Worm (Caenorhabditis elegans) whole organism, L3 larva: ENCODE measurements around the gene str-238.

Experiments
- R02D3.7 ChIP-seq: fragments of 150-350 bp; optimal IDR thresholded peaks from 2 replicates; lab custom pipeline; 2014; ENCODE audit warnings: missing biosample characterization, missing genetic modification characterization
- ZK546.5 ChIP-seq: sonication (generic microtip); optimal IDR thresholded peaks from 2 replicates; lab custom pipeline; 2017; ENCODE audit warnings: missing biosample characterization, missing genetic modification characterization
- aly-2 ChIP-seq: fragments of 150-350 bp; optimal IDR thresholded peaks from 2 replicates; lab custom pipeline; 2014; ENCODE audit warnings: missing biosample characterization, missing genetic modification characterization
- ama-1 ChIP-seq: fragments of 150-350 bp; optimal IDR thresholded peaks from 2 replicates; lab custom pipeline; 2018
- ceh-16 ChIP-seq: sonication (generic microtip); optimal IDR thresholded peaks from 2 replicates; lab custom pipeline; 2017; ENCODE audit warnings: missing biosample characterization, missing genetic modification characterization
- ceh-28 ChIP-seq: fragments of 150-350 bp; optimal IDR thresholded peaks from 2 replicates; lab custom pipeline; 2014; ENCODE audit warnings: missing biosample characterization, missing genetic modification reagents, missing genetic modification characterization
- ceh-82 ChIP-seq: fragments of 150-350 bp; optimal IDR thresholded peaks from 2 replicates; lab custom pipeline; 2014; ENCODE audit warnings: missing biosample characterization, missing genetic modification characterization
- ceh-9 ChIP-seq: sonication (generic microtip); optimal IDR thresholded peaks from 2 replicates; lab custom pipeline; 2018; ENCODE audit warnings: missing biosample characterization, missing genetic modification characterization
- daf-12 ChIP-seq: fragments of 150-350 bp; optimal IDR thresholded peaks from 2 replicates; lab custom pipeline; 2014; ENCODE audit warnings: missing biosample characterization, missing genetic modification reagents, missing genetic modification characterization
- egl-27 ChIP-seq: sonication (generic microtip); optimal IDR thresholded peaks from 4 replicates; lab custom pipeline; 2017; ENCODE audit warnings: missing biosample characterization, missing genetic modification reagents, missing genetic modification characterization
- egl-5 ChIP-seq: fragments of 150-350 bp; optimal IDR thresholded peaks from 2 replicates; lab custom pipeline; 2017; ENCODE audit warnings: missing biosample characterization, missing genetic modification reagents, missing genetic modification characterization, inconsistent platforms
- elt-1 ChIP-seq: fragments of 150-350 bp; optimal IDR thresholded peaks from 2 replicates; lab custom pipeline; 2014; ENCODE audit warnings: missing biosample characterization, missing genetic modification characterization
- elt-2 ChIP-seq: sonication (generic microtip); optimal IDR thresholded peaks from 2 replicates; lab custom pipeline; 2016; ENCODE audit warnings: missing genetic modification reagents, mild to moderate bottlenecking, missing genetic modification characterization, missing compliant biosample characterization
- elt-3 ChIP-seq, 3 experiments: fragments of 150-350 bp in 1 of 3; sonication (generic microtip) in 2 of 3; optimal IDR thresholded peaks; 2 replicates in 2 of 3; 4 replicates in 1 of 3; lab custom pipeline; 2014 to 2017; ENCODE audit warnings: missing biosample characterization in 3 of 3, missing genetic modification characterization in 3 of 3
- eor-1 ChIP-seq, 2 experiments: fragments of 150-350 bp; optimal IDR thresholded peaks; 2 replicates each; lab custom pipeline; 2014 to 2018; ENCODE audit warnings: missing biosample characterization in 2 of 2, missing genetic modification characterization in 2 of 2
- fkh-2 ChIP-seq: fragments of 150-350 bp; optimal IDR thresholded peaks from 2 replicates; lab custom pipeline; 2014; ENCODE audit warnings: missing biosample characterization, missing genetic modification reagents, missing genetic modification characterization
- fos-1 ChIP-seq: fragments of 150-350 bp; optimal IDR thresholded peaks from 2 replicates; lab custom pipeline; 2014; ENCODE audit warnings: missing biosample characterization, missing genetic modification characterization
- hmg-11 ChIP-seq: sonication (generic microtip); optimal IDR thresholded peaks from 2 replicates; lab custom pipeline; 2016; ENCODE audit warnings: missing genetic modification characterization, missing compliant biosample characterization
- jun-1 ChIP-seq: fragments of 150-350 bp; optimal IDR thresholded peaks from 2 replicates; lab custom pipeline; 2014; ENCODE audit warnings: missing biosample characterization, missing genetic modification reagents, missing genetic modification characterization
- lin-15B ChIP-seq: fragments of 150-350 bp; optimal IDR thresholded peaks from 2 replicates; lab custom pipeline; 2014; ENCODE audit warnings: missing biosample characterization, missing genetic modification characterization
- lin-39 ChIP-seq: fragments of 150-350 bp; optimal IDR thresholded peaks from 2 replicates; lab custom pipeline; 2018; ENCODE audit warnings: missing biosample characterization, missing genetic modification reagents, missing genetic modification characterization
- lsy-12 ChIP-seq: sonication (generic microtip); optimal IDR thresholded peaks from 2 replicates; lab custom pipeline; 2016; ENCODE audit warnings: mild to moderate bottlenecking, missing genetic modification characterization, missing compliant biosample characterization
- mdl-1 ChIP-seq: fragments of 150-350 bp; optimal IDR thresholded peaks from 2 replicates; lab custom pipeline; 2014; ENCODE audit warnings: missing biosample characterization, missing genetic modification characterization
- mml-1 ChIP-seq: fragments of 150-350 bp; sonication (generic microtip); optimal IDR thresholded peaks from 3 replicates; lab custom pipeline; 2014; ENCODE audit warnings: missing biosample characterization, missing genetic modification characterization
- nfya-1 ChIP-seq: sonication (generic microtip); optimal IDR thresholded peaks from 2 replicates; lab custom pipeline; 2017; ENCODE audit warnings: missing genetic modification characterization, mild to moderate bottlenecking, missing compliant biosample characterization, antibody characterized with exemption, moderate library complexity; ENCODE audit not compliant: insufficient read depth
- nhr-11 ChIP-seq: fragments of 150-350 bp; optimal IDR thresholded peaks from 2 replicates; lab custom pipeline; 2014; ENCODE audit warnings: missing biosample characterization, missing genetic modification characterization
- nhr-12 ChIP-seq: fragments of 150-350 bp; optimal IDR thresholded peaks from 2 replicates; lab custom pipeline; 2014; ENCODE audit warnings: missing biosample characterization, missing genetic modification characterization
- nhr-23 ChIP-seq: fragments of 150-350 bp; optimal IDR thresholded peaks from 2 replicates; lab custom pipeline; 2014; ENCODE audit warnings: missing biosample characterization, missing genetic modification reagents, missing genetic modification characterization
- nhr-25 ChIP-seq: sonication (generic microtip); optimal IDR thresholded peaks from 2 replicates; lab custom pipeline; 2017; ENCODE audit warnings: missing biosample characterization, missing genetic modification characterization
- nhr-28 ChIP-seq: fragments of 150-350 bp; optimal IDR thresholded peaks from 2 replicates; lab custom pipeline; 2014; ENCODE audit warnings: missing biosample characterization, missing genetic modification characterization
- nhr-43 ChIP-seq: sonication (generic microtip); optimal IDR thresholded peaks from 2 replicates; lab custom pipeline; 2016; ENCODE audit warnings: mild to moderate bottlenecking, missing genetic modification characterization, missing compliant biosample characterization; ENCODE audit not compliant: poor library complexity, severe bottlenecking
- nhr-67 ChIP-seq: fragments of 150-350 bp; optimal IDR thresholded peaks from 2 replicates; lab custom pipeline; 2014; ENCODE audit warnings: missing biosample characterization, missing genetic modification characterization
- nhr-76 ChIP-seq: fragments of 150-350 bp; sonication (generic microtip); optimal IDR thresholded peaks from 5 replicates; lab custom pipeline; 2014; ENCODE audit warnings: missing biosample characterization, missing genetic modification characterization
- pha-4 ChIP-seq: fragments of 150-350 bp; optimal IDR thresholded peaks from 2 replicates; lab custom pipeline; 2014; ENCODE audit warnings: missing biosample characterization, missing genetic modification reagents, missing genetic modification characterization
- pqm-1 ChIP-seq: fragments of 150-350 bp; optimal IDR thresholded peaks from 2 replicates; lab custom pipeline; 2017; ENCODE audit warnings: missing biosample characterization, missing genetic modification characterization, inconsistent platforms
- sea-2 ChIP-seq: fragments of 150-350 bp; sonication (generic microtip); optimal IDR thresholded peaks from 4 replicates; lab custom pipeline; 2014; ENCODE audit warnings: missing biosample characterization, missing genetic modification reagents, missing genetic modification characterization
- skn-1 ChIP-seq: fragments of 150-350 bp; optimal IDR thresholded peaks from 2 replicates; lab custom pipeline; 2014; ENCODE audit warnings: missing biosample characterization, missing genetic modification characterization
- snpc-4 ChIP-seq: fragments of 150-350 bp; optimal IDR thresholded peaks from 2 replicates; lab custom pipeline; 2014; ENCODE audit warnings: missing biosample characterization, missing genetic modification characterization
- tbx-2 ChIP-seq: sonication (generic microtip); optimal IDR thresholded peaks from 2 replicates; lab custom pipeline; 2016; ENCODE audit warnings: mild to moderate bottlenecking, missing genetic modification characterization, missing compliant biosample characterization
- unc-62 ChIP-seq: fragments of 150-350 bp; sonication (generic microtip); optimal IDR thresholded peaks from 4 replicates; lab custom pipeline; 2014; ENCODE audit warnings: missing biosample characterization, missing genetic modification reagents, missing genetic modification characterization
- zag-1 ChIP-seq: fragments of 150-350 bp; optimal IDR thresholded peaks from 2 replicates; lab custom pipeline; 2014; ENCODE audit warnings: missing biosample characterization, missing genetic modification characterization
- ztf-11 ChIP-seq: fragments of 150-350 bp; optimal IDR thresholded peaks from 2 replicates; lab custom pipeline; 2014; ENCODE audit warnings: missing biosample characterization, missing genetic modification characterization
- ztf-4 ChIP-seq: fragments of 150-350 bp; optimal IDR thresholded peaks from 2 replicates; lab custom pipeline; 2014; ENCODE audit warnings: missing biosample characterization, missing genetic modification characterization

The str-238 gene

DNA sequence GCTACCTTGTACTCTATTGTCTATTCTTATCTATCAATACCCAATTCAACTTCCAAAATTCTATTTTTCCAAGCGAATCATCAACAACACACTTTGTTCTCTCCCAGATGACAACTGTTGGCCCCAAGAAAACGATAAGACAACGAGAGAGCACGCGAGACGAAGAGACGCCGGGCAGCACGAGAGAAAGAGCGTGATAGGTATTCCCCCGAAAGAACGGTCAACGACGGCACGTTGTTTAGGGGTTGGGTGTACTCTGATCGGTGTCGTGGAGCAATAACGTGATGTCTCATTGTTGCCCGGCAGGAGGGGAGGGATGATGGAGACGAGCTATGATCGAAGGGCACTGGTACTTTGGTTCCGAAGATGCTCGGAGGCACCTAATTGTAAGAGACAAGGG lies 33.5 kb upstream of the str-238 start:
- TF ChIP-seq aly-2 (tag; lab: Kevin White, UChicago) (no peak), lin-15B (peak; percentile 46), lsy-12 (tag; lab: Kevin White, UChicago) (peak; percentile 77), hmg-11 (no peak), jun-1 (tag; lab: Kevin White, UChicago) (peak; percentile 97), nhr-76 (tag; lab: Kevin White, UChicago) (no peak), tbx-2 (tag; lab: Kevin White, UChicago) (peak; percentile 65), eor-1 (tag; optimal IDR thresholded peaks at IDR 0.05; lab: Kevin White, UChicago) (no peak), nhr-43 (tag; lab: Kevin White, UChicago) (peak; percentile 94), daf-12 (tag; lab: Kevin White, UChicago) (no peak), ceh-82 (tag; lab: Kevin White, UChicago) (no peak), fos-1 (tag; lab: Kevin White, UChicago) (no peak), ceh-28 (tag; lab: Kevin White, UChicago) (peak; percentile 62), snpc-4 (no peak), ama-1 (peak; percentile 81), nhr-25 (peak; percentile 74), pha-4 (tag; lab: Kevin White, UChicago) (peak; percentile 92), pqm-1 (tag; lab: Kevin White, UChicago) (peak; percentile 98), egl-27 (tag; lab: Kevin White, UChicago) (peak; percentile 44), sea-2 (no peak), nhr-28 (tag; lab: Kevin White, UChicago) (peak; percentile 53), zag-1 (tag; lab: Kevin White, UChicago) (no peak), ztf-11 (tag; lab: Kevin White, UChicago) (no peak), skn-1 (tag; lab: Kevin White, UChicago) (peak; percentile 55), nhr-12 (tag; lab: Kevin White, UChicago) (no peak), nfya-1 (tag; lab: Kevin White, UChicago) (peak; percentile 74), ceh-9 (tag; lab: Kevin White, UChicago) (no peak), ztf-4 (tag; lab: Kevin White, UChicago) (no peak), nhr-11 (peak; percentile 85), R02D3.7 (tag; lab: Kevin White, UChicago) (peak; percentile 32), unc-62 (peak; percentile 74), elt-3 (tag; optimal IDR thresholded peaks at IDR 0.05; lab: Kevin White, UChicago) (peak; percentile 32 to 47 (median 37)), nhr-23 (tag; lab: Kevin White, UChicago) (peak; percentile 80), mdl-1 (tag; lab: Kevin White, UChicago) (peak; percentile 96), egl-5 (no peak), elt-1 (no peak), lin-39 (tag; lab: Kevin White, UChicago) (peak; percentile 90), mml-1 (tag; lab: Kevin White, UChicago) (no peak), elt-2 (tag; lab: Kevin White, UChicago) (peak; percentile 99)

ce11 chrV:736171-736570 lies 28.7 kb upstream of the str-238 start, which contains the start of gene srj-25:
Gene srj-25 (minus strand): TSS chrV:736271.
- TF ChIP-seq pqm-1 (tag; lab: Kevin White, UChicago): no peak
- TF ChIP-seq fkh-2 (tag; lab: Kevin White, UChicago): no peak
- TF ChIP-seq nhr-76 (tag; lab: Kevin White, UChicago): no peak
- no peak for TF ChIP-seq fos-1 (tag; lab: Kevin White, UChicago)
- TF ChIP-seq lsy-12 (tag; lab: Kevin White, UChicago): no peak

DNA sequence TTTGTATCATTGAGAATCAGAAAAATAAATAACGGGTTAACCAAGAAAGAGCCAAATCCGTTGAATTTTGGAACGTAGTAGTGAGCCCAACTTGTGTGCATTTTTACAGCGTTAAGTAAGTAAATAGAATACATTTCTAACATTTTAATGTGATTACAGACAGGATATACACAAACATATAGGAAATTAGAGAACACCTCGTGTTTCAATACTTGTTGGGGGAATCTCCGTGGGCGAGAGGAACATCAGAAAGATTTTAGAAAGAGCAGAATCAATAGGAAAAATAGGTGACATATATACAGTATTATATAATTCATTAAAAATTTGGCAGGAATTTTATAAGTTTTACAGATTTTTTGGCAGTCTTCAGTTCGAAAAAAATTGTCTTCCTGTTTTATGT lies 26.1 kb upstream of the str-238 start, which contains the start of gene srj-24:
srj-24 (minus strand) TSS at position 101 of the 400 bp plus-strand sequence.
- TF ChIP-seq lin-39 (tag; lab: Kevin White, UChicago) (no peak), egl-27 (tag; lab: Kevin White, UChicago) (no peak), nhr-12 (tag; lab: Kevin White, UChicago) (no peak), ceh-16 (tag; lab: Kevin White, UChicago) (no peak), lin-15B (no peak), ztf-4 (tag; lab: Kevin White, UChicago) (no peak), nhr-67 (tag; lab: Kevin White, UChicago) (no peak), fkh-2 (tag; lab: Kevin White, UChicago) (no peak), lsy-12 (tag; lab: Kevin White, UChicago) (no peak), nhr-23 (tag; lab: Kevin White, UChicago) (no peak), snpc-4 (no peak), sea-2 (no peak), fos-1 (tag; lab: Kevin White, UChicago) (no peak), eor-1 (tag; optimal IDR thresholded peaks at IDR 0.05; lab: Kevin White, UChicago) (no peak), pqm-1 (tag; lab: Kevin White, UChicago) (no peak), skn-1 (tag; lab: Kevin White, UChicago) (no peak), ZK546.5 (no peak), nhr-43 (tag; lab: Kevin White, UChicago) (no peak), nfya-1 (tag; lab: Kevin White, UChicago) (no peak)
